Fruit fly (Drosophila melanogaster) whole organism, embryonic: ENCODE measurements around the gene Rtnl2.

Source experiments
- Aef1 ChIP-seq: fragments of 200-800 bp; sonication (Bioruptor generic); IDR thresholded peaks from 3 replicates; pipeline ENCODE4 v1.3.6; 2022; ENCODE audit warnings: missing biosample characterization, missing genetic modification characterization
- CG10959 ChIP-seq: fragments of 200-800 bp; sonication (Bioruptor generic); IDR thresholded peaks from 2 replicates; pipeline ENCODE4 v1.3.6; 2022; ENCODE audit warnings: missing biosample characterization, missing genetic modification characterization
- CG11695 ChIP-seq: fragments of 200-800 bp; sonication (Bioruptor generic); IDR thresholded peaks from 3 replicates; pipeline ENCODE4 v1.3.6; 2022; ENCODE audit warnings: missing biosample characterization, missing genetic modification characterization
- CG11696 ChIP-seq: fragments of 200-800 bp; sonication (Bioruptor generic); IDR thresholded peaks from 2 replicates; pipeline ENCODE4 v1.3.6; 2022; ENCODE audit warnings: missing biosample characterization, missing genetic modification characterization
- CG12155 ChIP-seq: fragments of 200-800 bp; sonication (Bioruptor generic); optimal IDR thresholded peaks from 3 replicates; lab custom pipeline; 2016; ENCODE audit warnings: missing biosample characterization, missing genetic modification characterization
- CG12391 ChIP-seq: fragments of 200-800 bp; sonication (Bioruptor generic); optimal IDR thresholded peaks from 3 replicates; lab custom pipeline; 2018; ENCODE audit warnings: missing biosample characterization, mild to moderate bottlenecking, missing genetic modification characterization, moderate library complexity
- CG13296 ChIP-seq: fragments of 200-800 bp; sonication (Bioruptor generic); optimal IDR thresholded peaks from 3 replicates; lab custom pipeline; 2018; ENCODE audit warnings: missing biosample characterization, mild to moderate bottlenecking, missing genetic modification characterization
- CG13775 ChIP-seq: fragments of 200-800 bp; sonication (Bioruptor generic); optimal IDR thresholded peaks from 3 replicates; lab custom pipeline; 2017; ENCODE audit warnings: missing biosample characterization, mild to moderate bottlenecking, missing genetic modification characterization
- CG1603 ChIP-seq: fragments of 200-800 bp; sonication (Bioruptor generic); optimal IDR thresholded peaks from 2 replicates; lab custom pipeline; 2019; ENCODE audit warnings: missing biosample characterization, mild to moderate bottlenecking, missing genetic modification characterization, moderate library complexity
- CG16779 ChIP-seq: fragments of 200-800 bp; sonication (Bioruptor generic); IDR thresholded peaks from 2 replicates; pipeline ENCODE4 v1.3.6; 2022; ENCODE audit warnings: missing biosample characterization, missing genetic modification characterization
- CG18262 ChIP-seq: fragments of 200-800 bp; optimal IDR thresholded peaks from 3 replicates; lab custom pipeline; 2019; ENCODE audit warnings: missing biosample characterization, mild to moderate bottlenecking, missing genetic modification characterization, moderate library complexity
- CG30020 ChIP-seq: fragments of 200-800 bp; optimal IDR thresholded peaks from 2 replicates; lab custom pipeline; 2019; ENCODE audit warnings: missing biosample characterization, mild to moderate bottlenecking, missing genetic modification characterization, moderate library complexity
- CG3065 ChIP-seq: fragments of 200-800 bp; sonication (Bioruptor generic); optimal IDR thresholded peaks from 2 replicates; lab custom pipeline; 2016; ENCODE audit warnings: missing biosample characterization, missing genetic modification characterization
- CG34224 ChIP-seq: fragments of 200-800 bp; sonication (Bioruptor generic); IDR thresholded peaks from 3 replicates; pipeline ENCODE4 v1.3.6; 2022; ENCODE audit warnings: missing biosample characterization, missing genetic modification characterization; ENCODE audit not compliant: partially characterized antibody
- CG4424 ChIP-seq: fragments of 200-800 bp; sonication (Bioruptor generic); optimal IDR thresholded peaks from 3 replicates; lab custom pipeline; 2016; ENCODE audit warnings: missing biosample characterization, missing genetic modification characterization
- CG5953 ChIP-seq: fragments of 200-800 bp; sonication (Bioruptor generic); IDR thresholded peaks from 2 replicates; pipeline ENCODE4 v1.3.6; 2022; ENCODE audit warnings: missing biosample characterization, missing genetic modification characterization
- CG7786 ChIP-seq: fragments of 200-800 bp; sonication (Bioruptor generic); optimal IDR thresholded peaks from 2 replicates; lab custom pipeline; 2016; ENCODE audit warnings: missing biosample characterization, missing genetic modification characterization
- CG7928 ChIP-seq: fragments of 200-800 bp; sonication (Bioruptor generic); optimal IDR thresholded peaks from 2 replicates; lab custom pipeline; 2017; ENCODE audit warnings: missing biosample characterization, mild to moderate bottlenecking, missing genetic modification characterization
- CG8924 ChIP-seq: fragments of 200-800 bp; optimal IDR thresholded peaks from 3 replicates; lab custom pipeline; 2019; ENCODE audit warnings: missing biosample characterization, mild to moderate bottlenecking, missing genetic modification characterization, moderate library complexity
- D19B ChIP-seq: fragments of 200-800 bp; sonication (Bioruptor generic); optimal IDR thresholded peaks from 2 replicates; lab custom pipeline; 2017; ENCODE audit warnings: missing biosample characterization, mild to moderate bottlenecking, missing genetic modification characterization
- Dad ChIP-seq: fragments of 200-800 bp; sonication (Bioruptor generic); optimal IDR thresholded peaks from 3 replicates; lab custom pipeline; 2016; ENCODE audit warnings: missing biosample characterization, missing genetic modification characterization
- Fer3 ChIP-seq: fragments of 200-800 bp; sonication (Bioruptor generic); optimal IDR thresholded peaks from 2 replicates; lab custom pipeline; 2018; ENCODE audit warnings: missing biosample characterization, mild to moderate bottlenecking, missing genetic modification characterization, moderate library complexity
- HLH54F ChIP-seq: fragments of 200-800 bp; sonication (Bioruptor generic); optimal IDR thresholded peaks from 3 replicates; lab custom pipeline; 2016; ENCODE audit warnings: missing biosample characterization, missing genetic modification characterization
- MBD-R2 ChIP-seq: fragments of 200-800 bp; sonication (Bioruptor generic); IDR thresholded peaks from 2 replicates; pipeline ENCODE4 v1.3.6; 2022; ENCODE audit warnings: missing biosample characterization, missing genetic modification characterization
- NFAT ChIP-seq: fragments of 200-800 bp; sonication (Bioruptor generic); IDR thresholded peaks from 2 replicates; pipeline ENCODE4 v1.3.6; 2022; ENCODE audit warnings: missing biosample characterization, missing genetic modification characterization
- NfI ChIP-seq: fragments of 200-800 bp; sonication (Bioruptor generic); optimal IDR thresholded peaks from 3 replicates; lab custom pipeline; 2018; ENCODE audit warnings: missing biosample characterization, mild to moderate bottlenecking, missing genetic modification characterization, moderate library complexity
- Oaz ChIP-seq: fragments of 200-800 bp; sonication (Bioruptor generic); IDR thresholded peaks from 2 replicates; pipeline ENCODE4 v1.3.6; 2022; ENCODE audit warnings: missing biosample characterization, missing genetic modification characterization
- Xbp1 ChIP-seq: fragments of 200-800 bp; sonication (Bioruptor generic); optimal IDR thresholded peaks from 3 replicates; lab custom pipeline; 2016; ENCODE audit warnings: missing biosample characterization, mild to moderate bottlenecking, missing genetic modification characterization
- ab ChIP-seq: fragments of 200-800 bp; sonication (Bioruptor generic); optimal IDR thresholded peaks from 2 replicates; lab custom pipeline; 2016; ENCODE audit warnings: missing biosample characterization, missing genetic modification characterization
- bigmax ChIP-seq: fragments of 200-800 bp; sonication (Bioruptor generic); optimal IDR thresholded peaks from 2 replicates; lab custom pipeline; 2018; ENCODE audit warnings: missing biosample characterization, mild to moderate bottlenecking, missing genetic modification characterization
- btn ChIP-seq: fragments of 200-800 bp; sonication (Bioruptor generic); optimal IDR thresholded peaks from 2 replicates; lab custom pipeline; 2016; ENCODE audit warnings: missing biosample characterization, missing genetic modification characterization
- crp ChIP-seq, 2 experiments: fragments of 200-800 bp; sonication (Bioruptor generic); optimal IDR thresholded peaks; 2 replicates in 1 of 2; 3 replicates in 1 of 2; lab custom pipeline; 2017; ENCODE audit warnings: missing biosample characterization in 2 of 2, missing genetic modification characterization in 2 of 2, mild to moderate bottlenecking in 1 of 2, moderate library complexity in 1 of 2
- disco-r ChIP-seq: fragments of 200-800 bp; sonication (Bioruptor generic); optimal IDR thresholded peaks from 2 replicates; lab custom pipeline; 2016; ENCODE audit warnings: missing biosample characterization, missing genetic modification characterization
- exex ChIP-seq: fragments of 200-800 bp; sonication (Bioruptor generic); optimal IDR thresholded peaks from 4 replicates; lab custom pipeline; 2018; ENCODE audit warnings: missing biosample characterization, mild to moderate bottlenecking, missing genetic modification characterization, moderate library complexity
- fd102C ChIP-seq: fragments of 200-800 bp; sonication (Bioruptor generic); optimal IDR thresholded peaks from 2 replicates; lab custom pipeline; 2018; ENCODE audit warnings: missing biosample characterization, mild to moderate bottlenecking, missing genetic modification characterization, moderate library complexity
- fru ChIP-seq: fragments of >200 bp; optimal IDR thresholded peaks from 2 replicates; lab custom pipeline; 2017
- gce ChIP-seq: fragments of 200-800 bp; sonication (Bioruptor generic); IDR thresholded peaks from 3 replicates; pipeline ENCODE4 v1.3.6; 2022; ENCODE audit warnings: missing biosample characterization, missing genetic modification characterization
- her ChIP-seq: fragments of 200-800 bp; sonication (Bioruptor generic); optimal IDR thresholded peaks from 2 replicates; lab custom pipeline; 2016; ENCODE audit warnings: missing biosample characterization, missing genetic modification characterization
- hkb ChIP-seq, 2 experiments: fragments of 200-800 bp in 1 of 2; fragments of >200 bp in 1 of 2; sonication (Bioruptor generic) in 1 of 2; IDR thresholded peaks in 1 of 2; optimal IDR thresholded peaks in 1 of 2; 2 replicates each; pipeline versions ENCODE4 v1.3.6 to Lab custom; 2017 to 2022; ENCODE audit warnings: missing biosample characterization in 1 of 2, missing genetic modification characterization in 1 of 2
- kah ChIP-seq: fragments of 200-800 bp; sonication (Bioruptor generic); optimal IDR thresholded peaks from 2 replicates; lab custom pipeline; 2018; ENCODE audit warnings: missing biosample characterization, mild to moderate bottlenecking, missing genetic modification characterization
- lab ChIP-seq: fragments of 200-800 bp; sonication (Bioruptor generic); optimal IDR thresholded peaks from 3 replicates; lab custom pipeline; 2017; ENCODE audit warnings: missing biosample characterization, missing genetic modification characterization, mild to moderate bottlenecking, moderate library complexity, missing genetic modification reagents
- lbe ChIP-seq: fragments of 200-800 bp; sonication (Bioruptor generic); optimal IDR thresholded peaks from 2 replicates; lab custom pipeline; 2016; ENCODE audit warnings: missing biosample characterization, mild to moderate bottlenecking, missing genetic modification characterization
- nerfin-2 ChIP-seq: fragments of 200-800 bp; sonication (Bioruptor generic); IDR thresholded peaks from 2 replicates; pipeline ENCODE4 v1.3.6; 2022; ENCODE audit warnings: missing biosample characterization, missing genetic modification characterization; ENCODE audit not compliant: partially characterized antibody
- onecut ChIP-seq: fragments of 200-800 bp; sonication (Bioruptor generic); IDR thresholded peaks from 2 replicates; pipeline ENCODE4 v1.3.6; 2022; ENCODE audit warnings: missing biosample characterization, missing genetic modification characterization
- peb ChIP-seq: fragments of 200-800 bp; sonication (Bioruptor generic); IDR thresholded peaks from 2 replicates; pipeline ENCODE4 v1.3.6; 2022; ENCODE audit warnings: missing biosample characterization, missing genetic modification characterization
- pita ChIP-seq: fragments of 200-800 bp; sonication (Bioruptor generic); optimal IDR thresholded peaks from 2 replicates; lab custom pipeline; 2017; ENCODE audit warnings: missing biosample characterization, mild to moderate bottlenecking, missing genetic modification characterization
- sug ChIP-seq: fragments of 200-800 bp; optimal IDR thresholded peaks from 2 replicates; lab custom pipeline; 2019; ENCODE audit warnings: missing biosample characterization, mild to moderate bottlenecking, missing genetic modification characterization, moderate library complexity
- tap ChIP-seq: fragments of 200-800 bp; optimal IDR thresholded peaks from 3 replicates; lab custom pipeline; 2019; ENCODE audit warnings: missing biosample characterization, mild to moderate bottlenecking, missing genetic modification characterization, moderate library complexity
- trh ChIP-seq: fragments of 200-800 bp; sonication (Bioruptor generic); optimal IDR thresholded peaks from 2 replicates; lab custom pipeline; 2016; ENCODE audit warnings: missing biosample characterization, missing genetic modification characterization
- zfh2 ChIP-seq: fragments of 200-800 bp; sonication (Bioruptor generic); optimal IDR thresholded peaks from 2 replicates; lab custom pipeline; 2016; ENCODE audit warnings: missing biosample characterization, missing genetic modification characterization

Gene Rtnl2

DNA sequence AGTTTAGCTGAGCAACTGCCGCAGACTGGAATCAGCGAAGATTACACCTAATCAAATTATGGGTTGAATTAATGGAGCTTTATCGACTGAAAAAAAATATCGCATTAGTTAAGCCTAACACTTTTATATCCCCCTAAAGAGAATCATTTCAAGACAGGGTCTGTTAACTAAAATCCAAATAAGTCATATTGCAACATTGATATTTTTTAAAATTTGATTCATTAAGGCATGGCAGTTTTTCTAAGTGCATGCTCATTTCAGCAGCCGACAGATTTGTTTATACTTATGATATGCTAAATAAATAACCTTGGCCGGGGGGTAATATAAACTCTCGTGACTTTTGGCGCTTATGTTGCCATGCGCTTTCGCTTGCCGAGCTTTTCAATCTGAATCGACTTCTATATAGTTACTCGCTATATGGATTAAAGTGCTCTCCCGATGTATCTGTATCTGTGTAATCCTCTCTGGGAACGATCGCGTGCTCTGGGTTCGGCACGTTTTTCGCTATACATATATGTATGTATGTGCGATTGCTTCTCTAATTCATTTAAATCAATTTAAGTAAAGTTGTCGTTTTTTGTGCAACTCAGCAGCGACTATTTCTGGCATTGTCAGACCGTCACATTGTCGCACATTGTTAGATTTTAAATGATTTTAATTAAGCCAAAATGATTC is 23.6 kb downstream of the Rtnl2 start (continued):
- TF ChIP-seq tap: peak; percentile 51
- TF ChIP-seq CG13296 (GFP tag; lab: Kevin White, UChicago): peak; percentile 81
- TF ChIP-seq Aef1 (GFP tag; lab: Robert Waterston, UW): peak; percentile 82
- peak; percentile 80 for TF ChIP-seq MBD-R2 (GFP tag; lab: Robert Waterston, UW)
- TF ChIP-seq zfh2 (GFP tag; lab: Kevin White, UChicago): peak; percentile 93
- TF ChIP-seq Xbp1 (GFP tag; lab: Kevin White, UChicago): peak; percentile 74
- peak in 1 of 2 experiments; percentile 19 for TF ChIP-seq crp (GFP tag; optimal IDR thresholded peaks at IDR 0.05; lab: Kevin White, UChicago)
- peak; percentile 90 for TF ChIP-seq CG7786 (GFP tag; lab: Kevin White, UChicago)
- no peak for TF ChIP-seq hkb (optimal IDR thresholded peaks at IDR 0.05; lab: Kevin White, UChicago)
- TF ChIP-seq hkb (GFP tag; IDR thresholded peaks at IDR 0.05; lab: Robert Waterston, UW): peak; percentile 64
- TF ChIP-seq fd102C: no peak
- TF ChIP-seq CG13775: peak; percentile 81
- peak; percentile 95 for TF ChIP-seq lab
- TF ChIP-seq CG30020 (tag; lab: Kevin White, UChicago): no peak
- no peak for TF ChIP-seq nerfin-2 (GFP tag; lab: Robert Waterston, UW)
- peak; percentile 91 for TF ChIP-seq HLH54F (GFP tag; lab: Kevin White, UChicago)
- TF ChIP-seq CG34224 (GFP tag; lab: Robert Waterston, UW): no peak
- peak; percentile 83 for TF ChIP-seq NfI
- peak; percentile 83 for TF ChIP-seq NFAT
- TF ChIP-seq Dad: peak; percentile 78
- peak; percentile 84 for TF ChIP-seq CG11695 (GFP tag; lab: Robert Waterston, UW)
- no peak for TF ChIP-seq CG5953 (GFP tag; lab: Robert Waterston, UW)
- TF ChIP-seq sug (tag; lab: Kevin White, UChicago): peak; percentile 95
- peak; percentile 69 for TF ChIP-seq Oaz (GFP tag; lab: Robert Waterston, UW)
- TF ChIP-seq gce (GFP tag; lab: Robert Waterston, UW): no peak; the same call in 2 of the 3 replicates
- TF ChIP-seq CG11696: peak; percentile 57; the same call in 1 of the 2 replicates
- no peak for TF ChIP-seq btn (GFP tag; lab: Kevin White, UChicago)
- peak; percentile 79 for TF ChIP-seq CG8924 (tag; lab: Kevin White, UChicago)
- TF ChIP-seq kah (GFP tag; lab: Kevin White, UChicago): no peak
- peak; percentile 59 for TF ChIP-seq disco-r (GFP tag; lab: Kevin White, UChicago)
- TF ChIP-seq CG1603 (tag; lab: Kevin White, UChicago): peak; percentile 62
- TF ChIP-seq pita: no peak
- no peak for TF ChIP-seq onecut
- peak; percentile 76 for TF ChIP-seq CG12391 (tag; lab: Kevin White, UChicago)
- peak; percentile 25 for TF ChIP-seq CG18262 (tag; lab: Kevin White, UChicago)
- peak; percentile 36; the same call in 1 of the 2 replicates for TF ChIP-seq peb (GFP tag; lab: Robert Waterston, UW)
- TF ChIP-seq fru (lab: Kevin White, UChicago): no peak
- TF ChIP-seq CG4424: peak; percentile 55
- no peak for TF ChIP-seq CG10959 (GFP tag; lab: Robert Waterston, UW)
- peak; percentile 27 for TF ChIP-seq trh
- no peak for TF ChIP-seq lbe
- TF ChIP-seq her (GFP tag; lab: Kevin White, UChicago): peak; percentile 85
- TF ChIP-seq ab: peak; percentile 78
- TF ChIP-seq CG12155 (GFP tag; lab: Kevin White, UChicago): peak; percentile 88
- no peak for TF ChIP-seq bigmax
- TF ChIP-seq D19B (GFP tag; lab: Kevin White, UChicago): peak; percentile 78
- peak; percentile 64 for TF ChIP-seq exex
- peak; percentile 91 for TF ChIP-seq Fer3
- TF ChIP-seq CG3065 (GFP tag; lab: Kevin White, UChicago): no peak
- peak; percentile 65 for TF ChIP-seq CG7928 (GFP tag; lab: Kevin White, UChicago)
- peak; percentile 87 for TF ChIP-seq CG16779
